Fruit fly (Drosophila melanogaster): ENCODE data around the gene CG14629.
A peak's percentile ranks its signal among the peaks of the same experiment; 100 is the strongest.

The CG14629 gene

dm6 chrX:1026511-1026910, 24.8 kb upstream of the CG14629 start, which contains the start of the genes CG32814, CG11638 and CG3021 (continued):
- peak; percentile 53; the same call in 1 of the 2 replicates for TF ChIP-seq unc-4 (GFP tag; IDR thresholded peaks at IDR 0.05; ENCODE audit: partially characterized antibody)
- TF ChIP-seq org-1 (GFP tag; optimal IDR thresholded peaks at IDR 0.05): no peak
- peak; percentile 59; the same call in 1 of the 2 replicates for TF ChIP-seq amos (GFP tag; IDR thresholded peaks at IDR 0.05; ENCODE audit: partially characterized antibody)
- no peak for TF ChIP-seq br (optimal IDR thresholded peaks at IDR 0.05)
- TF ChIP-seq usp (GFP tag; optimal IDR thresholded peaks at IDR 0.05): no peak
- peak; percentile 24 for TF ChIP-seq Hmr (GFP tag; optimal IDR thresholded peaks at IDR 0.05)
- TF ChIP-seq gcm2 (GFP tag; optimal IDR thresholded peaks at IDR 0.05): no peak
- no peak for TF ChIP-seq CG33557 (GFP tag; optimal IDR thresholded peaks at IDR 0.05)
- TF ChIP-seq CG1832 (GFP tag; optimal IDR thresholded peaks at IDR 0.05): no peak
- TF ChIP-seq NC2α (GFP tag; optimal IDR thresholded peaks at IDR 0.05): no peak
- TF ChIP-seq en (GFP tag; optimal IDR thresholded peaks at IDR 0.05): no peak
- no peak for TF ChIP-seq E2f1 (GFP tag; IDR thresholded peaks at IDR 0.05)
- TF ChIP-seq B-H2 (GFP tag; optimal IDR thresholded peaks at IDR 0.05): peak; percentile 5
- peak; percentile 9 for TF ChIP-seq CG12219 (GFP tag; optimal IDR thresholded peaks at IDR 0.05)
- no peak for TF ChIP-seq CG15479 (GFP tag; optimal IDR thresholded peaks at IDR 0.05)
- TF ChIP-seq CG17912 (GFP tag; optimal IDR thresholded peaks at IDR 0.05): peak; percentile 23
- TF ChIP-seq jumu (GFP tag; optimal IDR thresholded peaks at IDR 0.05): no peak
- peak; percentile 23 for TF ChIP-seq CG17359 (tag; optimal IDR thresholded peaks at IDR 0.05)
- TF ChIP-seq nerfin-1 (tag; optimal IDR thresholded peaks at IDR 0.05): peak; percentile 41
- TF ChIP-seq Bgb (GFP tag; IDR thresholded peaks at IDR 0.05; ENCODE audit: partially characterized antibody): peak; percentile 52; the same call in 1 of the 2 replicates
- TF ChIP-seq CG10267 (tag; optimal IDR thresholded peaks at IDR 0.05): peak; percentile 9
- no peak for TF ChIP-seq H15 (GFP tag; IDR thresholded peaks at IDR 0.05)
- TF ChIP-seq CG13287 (GFP tag; IDR thresholded peaks at IDR 0.05; ENCODE audit: partially characterized antibody): peak; percentile 60
- TF ChIP-seq CG12071 (GFP tag; optimal IDR thresholded peaks at IDR 0.05): no peak
- no peak for TF ChIP-seq Kr (GFP tag; optimal IDR thresholded peaks at IDR 0.05)
- peak; percentile 46; the same call in 1 of the 2 replicates for TF ChIP-seq chm (GFP tag; IDR thresholded peaks at IDR 0.05)
- TF ChIP-seq CG10147 (GFP tag; optimal IDR thresholded peaks at IDR 0.05): no peak
- TF ChIP-seq CG11093 (GFP tag; IDR thresholded peaks at IDR 0.05): no peak
- peak; percentile 67 for TF ChIP-seq YL-1 (GFP tag; optimal IDR thresholded peaks at IDR 0.05)
- TF ChIP-seq CoRest (tag; optimal IDR thresholded peaks at IDR 0.05): peak; percentile 25
- TF ChIP-seq CG13296 (GFP tag; optimal IDR thresholded peaks at IDR 0.05): peak; percentile 5
- TF ChIP-seq CG10543 (GFP tag; optimal IDR thresholded peaks at IDR 0.05): no peak
- no peak for TF ChIP-seq CG15696 (tag; optimal IDR thresholded peaks at IDR 0.05)
- no peak for TF ChIP-seq ind (GFP tag; optimal IDR thresholded peaks at IDR 0.05)
- peak; percentile 45 for TF ChIP-seq CG7987 (GFP tag; optimal IDR thresholded peaks at IDR 0.05)
- no peak for TF ChIP-seq pho (GFP tag; optimal IDR thresholded peaks at IDR 0.05)
- TF ChIP-seq CG4854 (GFP tag; optimal IDR thresholded peaks at IDR 0.05): no peak
- peak; percentile 6 for TF ChIP-seq CG17385 (GFP tag; optimal IDR thresholded peaks at IDR 0.05)

- TF ChIP-seq Nf-YB (GFP tag; optimal IDR thresholded peaks at IDR 0.05) (peak; percentile 42), CG11560 (tag; IDR thresholded peaks at IDR 0.05) (no peak), CG1024 (GFP tag; IDR thresholded peaks at IDR 0.05) (no peak), Ada2b (GFP tag; IDR thresholded peaks at IDR 0.05) (no peak), jigr1 (GFP tag; IDR thresholded peaks at IDR 0.05) (no peak), Dad (GFP tag; optimal IDR thresholded peaks at IDR 0.05) (no peak), BtbVII (GFP tag; optimal IDR thresholded peaks at IDR 0.05) (no peak), prd (optimal IDR thresholded peaks at IDR 0.05) (no peak), prd (GFP tag; IDR thresholded peaks at IDR 0.05) (no peak), Dip2 (GFP tag; IDR thresholded peaks at IDR 0.05) (no peak), ftz-f1 (GFP tag; optimal IDR thresholded peaks at IDR 0.05) (no peak), CG9817 (tag; optimal IDR thresholded peaks at IDR 0.05) (no peak), NK7.1 (GFP tag; optimal IDR thresholded peaks at IDR 0.05) (no peak), Side (GFP tag; optimal IDR thresholded peaks at IDR 0.05) (peak; percentile 18), CG7786 (GFP tag; optimal IDR thresholded peaks at IDR 0.05) (no peak), dati (GFP tag; IDR thresholded peaks at IDR 0.05) (no peak)
Measured at dm6 chrX:1030478-1030877, 20.8 kb upstream of the CG14629 start, which contains the start of the genes Cdc45 and Rpp21. Gene Cdc45, minus strand, starts transcription at chrX:1030556. Gene Rpp21, plus strand, starts transcription at chrX:1030758.

Measured in whole organism, embryonic.